Worm (Caenorhabditis elegans): ENCODE measurements around the gene F21C10.3.

F21C10.3 gene

ce11 chrV:9127773-9128172 lies at the start of gene F21C10.3:
TSS of gene F21C10.3 (plus strand) at chrV:9128073.
- TF ChIP-seq lin-39 (tag; optimal IDR thresholded peaks at IDR 0.05) (no peak), unc-62 (GFP tag; optimal IDR thresholded peaks at IDR 0.05) (no peak), ceh-82 (tag; optimal IDR thresholded peaks at IDR 0.05) (no peak), dmd-4 (tag; optimal IDR thresholded peaks at IDR 0.05) (no peak), Y55F3AM.14 (GFP tag; optimal IDR thresholded peaks at IDR 0.05) (no peak), sma-9 (GFP tag; optimal IDR thresholded peaks at IDR 0.05) (no peak), sma-9 (tag; optimal IDR thresholded peaks at IDR 0.05) (no peak), alr-1 (tag; optimal IDR thresholded peaks at IDR 0.05) (no peak), lin-11 (tag; optimal IDR thresholded peaks at IDR 0.05) (no peak)

ce11 chrV:9078815-9079525 lies 48.9 kb upstream of the F21C10.3 start:
- TF ChIP-seq zag-1 (tag; optimal IDR thresholded peaks at IDR 0.05) (no peak), lin-11 (tag; optimal IDR thresholded peaks at IDR 0.05) (no peak), R02D3.7 (tag; optimal IDR thresholded peaks at IDR 0.05) (no peak), nhr-12 (tag; optimal IDR thresholded peaks at IDR 0.05) (no peak), nhr-10 (tag; optimal IDR thresholded peaks at IDR 0.05) (no peak), alr-1 (tag; optimal IDR thresholded peaks at IDR 0.05) (no peak), unc-62 (GFP tag; optimal IDR thresholded peaks at IDR 0.05) (no peak), peb-1 (tag; optimal IDR thresholded peaks at IDR 0.05) (no peak), sma-9 (GFP tag; optimal IDR thresholded peaks at IDR 0.05) (peak; percentile 48), sma-9 (tag; optimal IDR thresholded peaks at IDR 0.05) (no peak), snpc-4 (tag; optimal IDR thresholded peaks at IDR 0.05) (no peak), ZK546.5 (tag; optimal IDR thresholded peaks at IDR 0.05) (no peak), nhr-129 (tag; optimal IDR thresholded peaks at IDR 0.05) (peak; percentile 64), blmp-1 (tag; optimal IDR thresholded peaks at IDR 0.05; ENCODE audit: insufficient read depth) (peak; percentile 69), C34F6.9 (tag; optimal IDR thresholded peaks at IDR 0.05) (no peak), lin-13 (GFP tag; optimal IDR thresholded peaks at IDR 0.05) (no peak), lin-39 (tag; optimal IDR thresholded peaks at IDR 0.05) (no peak), ama-1 (optimal IDR thresholded peaks at IDR 0.05) (no peak), sem-4 (tag; optimal IDR thresholded peaks at IDR 0.05) (no peak), nhr-23 (tag; optimal IDR thresholded peaks at IDR 0.05) (no peak), nhr-77 (tag; optimal IDR thresholded peaks at IDR 0.05) (no peak), gmeb-1 (tag; optimal IDR thresholded peaks at IDR 0.05) (peak; percentile 18), unc-55 (GFP tag; optimal IDR thresholded peaks at IDR 0.05) (no peak), nhr-11 (tag; optimal IDR thresholded peaks at IDR 0.05) (no peak), dmd-4 (tag; optimal IDR thresholded peaks at IDR 0.05) (no peak), lsy-2 (tag; optimal IDR thresholded peaks at IDR 0.05) (no peak), fos-1 (tag; optimal IDR thresholded peaks at IDR 0.05) (peak; percentile 83), mab-5 (tag; optimal IDR thresholded peaks at IDR 0.05) (no peak), elt-3 (tag; optimal IDR thresholded peaks at IDR 0.05) (no peak), ztf-11 (tag; optimal IDR thresholded peaks at IDR 0.05) (no peak), nhr-237 (tag; optimal IDR thresholded peaks at IDR 0.05) (no peak), sma-3 (GFP tag; optimal IDR thresholded peaks at IDR 0.05) (no peak), nhr-21 (tag; optimal IDR thresholded peaks at IDR 0.05) (peak; percentile 5), mdl-1 (tag; optimal IDR thresholded peaks at IDR 0.05) (peak in 1 of 2 experiments; percentile 10), mbf-1 (tag; optimal IDR thresholded peaks at IDR 0.05) (no peak), skn-1 (tag; optimal IDR thresholded peaks at IDR 0.05) (peak; percentile 42), nhr-6 (tag; optimal IDR thresholded peaks at IDR 0.05) (no peak), ceh-82 (tag; optimal IDR thresholded peaks at IDR 0.05) (no peak), crh-2 (tag; optimal IDR thresholded peaks at IDR 0.05) (peak; percentile 9), Y55F3AM.14 (GFP tag; optimal IDR thresholded peaks at IDR 0.05) (no peak), elt-1 (tag; optimal IDR thresholded peaks at IDR 0.05) (no peak), egl-27 (tag; optimal IDR thresholded peaks at IDR 0.05) (peak; percentile 3), ztf-4 (tag; optimal IDR thresholded peaks at IDR 0.05) (no peak), ztf-1 (GFP tag; conservative IDR thresholded peaks at IDR 0.05) (no peak), F13H6.1 (tag; optimal IDR thresholded peaks at IDR 0.05) (peak; percentile 57), ceh-16 (tag; optimal IDR thresholded peaks at IDR 0.05) (no peak), unc-39 (tag; optimal IDR thresholded peaks at IDR 0.05) (no peak), nhr-25 (tag; optimal IDR thresholded peaks at IDR 0.05) (peak; percentile 12), aly-2 (tag; optimal IDR thresholded peaks at IDR 0.05) (no peak)

Data from whole organism, L2 larva.